Worm (Caenorhabditis elegans) whole organism, young adult: ENCODE measurements around the gene Y111B2A.12.

ENCODE experiments used
- B0261.1 ChIP-seq: sonication (generic microtip); optimal IDR thresholded peaks from 2 replicates; lab custom pipeline; 2016; ENCODE audit warnings: mild to moderate bottlenecking, missing genetic modification characterization, moderate library complexity, missing compliant biosample characterization
- D2030.7 ChIP-seq: fragments of 200-800 bp; sonication (Bioruptor generic); IDR thresholded peaks from 2 replicates; pipeline ENCODE4 v1.3.6; 2022; ENCODE audit warnings: missing genetic modification reagents, missing genetic modification characterization, missing compliant biosample characterization
- F22D6.2 ChIP-seq: sonication (generic microtip); optimal IDR thresholded peaks from 2 replicates; lab custom pipeline; 2016; ENCODE audit warnings: mild to moderate bottlenecking, missing genetic modification characterization, missing compliant biosample characterization
- F57C9.4 ChIP-seq: sonication (generic microtip); optimal IDR thresholded peaks from 2 replicates; lab custom pipeline; 2017; ENCODE audit warnings: mild to moderate bottlenecking, missing genetic modification characterization, missing compliant biosample characterization
- Y53F4B.3 ChIP-seq: fragments of 200-800 bp; sonication (Bioruptor generic); IDR thresholded peaks from 2 replicates; pipeline ENCODE4 v1.3.6; 2022; ENCODE audit warnings: missing genetic modification reagents, missing genetic modification characterization, missing compliant biosample characterization
- Y53G8AR.9 ChIP-seq: fragments of 200-800 bp; sonication (Bioruptor generic); conservative IDR thresholded peaks from 2 replicates; pipeline ENCODE4 v1.3.6; 2022; ENCODE audit warnings: missing genetic modification reagents, missing genetic modification characterization, missing compliant biosample characterization
- Y56A3A.18 ChIP-seq: fragments of 200-800 bp; sonication (Bioruptor generic); IDR thresholded peaks from 2 replicates; pipeline ENCODE4 v1.3.6; 2022; ENCODE audit warnings: missing genetic modification reagents, missing genetic modification characterization, missing compliant biosample characterization
- Y79H2A.3 ChIP-seq: fragments of 200-800 bp; sonication (Bioruptor generic); conservative IDR thresholded peaks from 2 replicates; pipeline ENCODE4 v1.3.6; 2022; ENCODE audit warnings: missing genetic modification reagents, missing genetic modification characterization, missing compliant biosample characterization
- Y95B8A.8 ChIP-seq: fragments of 200-800 bp; sonication (Bioruptor generic); IDR thresholded peaks from 2 replicates; pipeline ENCODE4 v1.3.6; 2022; ENCODE audit warnings: missing genetic modification reagents, missing genetic modification characterization, missing compliant biosample characterization
- ZK185.1 ChIP-seq: sonication (generic microtip); optimal IDR thresholded peaks from 2 replicates; lab custom pipeline; 2016; ENCODE audit warnings: mild to moderate bottlenecking, missing genetic modification characterization, missing compliant biosample characterization; ENCODE audit not compliant: poor library complexity, severe bottlenecking
- attf-3 ChIP-seq: fragments of 200-800 bp; sonication (Bioruptor generic); conservative IDR thresholded peaks from 2 replicates; pipeline ENCODE4 v1.3.6; 2022; ENCODE audit warnings: missing genetic modification reagents, missing genetic modification characterization, missing compliant biosample characterization
- attf-6 ChIP-seq: fragments of 200-800 bp; sonication (Bioruptor generic); IDR thresholded peaks from 2 replicates; pipeline ENCODE4 v1.3.6; 2022; ENCODE audit warnings: missing genetic modification reagents, missing genetic modification characterization, missing compliant biosample characterization
- ceh-40 ChIP-seq: fragments of 200-800 bp; sonication (Bioruptor generic); IDR thresholded peaks from 2 replicates; pipeline ENCODE4 v1.3.6; 2022; ENCODE audit warnings: missing genetic modification characterization, missing compliant biosample characterization
- ceh-91 ChIP-seq: fragments of 200-800 bp; sonication (Bioruptor generic); IDR thresholded peaks from 2 replicates; pipeline ENCODE4 v1.3.6; 2022; ENCODE audit warnings: missing genetic modification reagents, missing genetic modification characterization, missing compliant biosample characterization
- dpl-1 ChIP-seq: fragments of 150-350 bp; optimal IDR thresholded peaks from 2 replicates; lab custom pipeline; 2014; ENCODE audit warnings: missing biosample characterization, missing genetic modification reagents, missing genetic modification characterization
- egrh-3 ChIP-seq: fragments of 200-800 bp; sonication (Bioruptor generic); IDR thresholded peaks from 2 replicates; pipeline ENCODE4 v1.3.6; 2022; ENCODE audit warnings: missing genetic modification reagents, missing genetic modification characterization, missing compliant biosample characterization
- ets-4 ChIP-seq: fragments of 200-800 bp; sonication (Bioruptor generic); optimal IDR thresholded peaks from 2 replicates; lab custom pipeline; 2018; ENCODE audit warnings: mild to moderate bottlenecking, missing genetic modification characterization, missing compliant biosample characterization
- gei-17 ChIP-seq: fragments of 200-800 bp; sonication (Bioruptor generic); optimal IDR thresholded peaks from 2 replicates; lab custom pipeline; 2018; ENCODE audit warnings: mild to moderate bottlenecking, missing genetic modification characterization, missing compliant biosample characterization
- hmg-1.2 ChIP-seq: fragments of 200-800 bp; sonication (Bioruptor generic); IDR thresholded peaks from 2 replicates; pipeline ENCODE4 v1.3.6; 2022; ENCODE audit warnings: missing genetic modification reagents, missing genetic modification characterization, missing compliant biosample characterization
- hmg-20 ChIP-seq: fragments of 200-800 bp; sonication (Bioruptor generic); IDR thresholded peaks from 2 replicates; pipeline ENCODE4 v1.3.6; 2022; ENCODE audit warnings: missing genetic modification reagents, missing genetic modification characterization, missing compliant biosample characterization
- hsf-1 ChIP-seq: fragments of 200-800 bp; sonication (Bioruptor generic); IDR thresholded peaks from 2 replicates; pipeline ENCODE4 v1.3.6; 2022; ENCODE audit warnings: missing genetic modification reagents, missing genetic modification characterization, missing compliant biosample characterization
- let-526 ChIP-seq: fragments of 200-800 bp; sonication (Bioruptor generic); IDR thresholded peaks from 2 replicates; pipeline ENCODE4 v1.3.6; 2022; ENCODE audit warnings: missing genetic modification reagents, missing genetic modification characterization, missing compliant biosample characterization
- lin-26 ChIP-seq: fragments of 200-800 bp; sonication (Bioruptor generic); IDR thresholded peaks from 2 replicates; pipeline ENCODE4 v1.3.6; 2022; ENCODE audit warnings: missing genetic modification reagents, missing genetic modification characterization, missing compliant biosample characterization
- lin-40 ChIP-seq: sonication (generic microtip); optimal IDR thresholded peaks from 2 replicates; lab custom pipeline; 2016; ENCODE audit warnings: missing genetic modification characterization, mild to moderate bottlenecking, missing compliant biosample characterization, missing genotype, missing genetic modification reagents
- lin-54 ChIP-seq: fragments of 200-800 bp; sonication (Bioruptor generic); optimal IDR thresholded peaks from 2 replicates; lab custom pipeline; 2018; ENCODE audit warnings: mild to moderate bottlenecking, missing genetic modification characterization, missing compliant biosample characterization
- lir-1 ChIP-seq: fragments of 200-800 bp; sonication (Bioruptor generic); conservative IDR thresholded peaks from 2 replicates; pipeline ENCODE4 v1.3.6; 2022; ENCODE audit warnings: missing genetic modification reagents, missing genetic modification characterization, missing compliant biosample characterization
- lsl-1 ChIP-seq: fragments of 200-800 bp; sonication (Bioruptor generic); optimal IDR thresholded peaks from 2 replicates; lab custom pipeline; 2018; ENCODE audit warnings: mild to moderate bottlenecking, missing genetic modification characterization, moderate library complexity, missing compliant biosample characterization
- madf-3 ChIP-seq: fragments of 200-800 bp; sonication (Bioruptor generic); IDR thresholded peaks from 2 replicates; pipeline ENCODE4 v1.3.6; 2022; ENCODE audit warnings: missing genetic modification reagents, missing genetic modification characterization, missing compliant biosample characterization
- mcd-1 ChIP-seq: fragments of 200-800 bp; sonication (Bioruptor generic); IDR thresholded peaks from 2 replicates; pipeline ENCODE4 v1.3.6; 2022; ENCODE audit warnings: missing genetic modification reagents, missing genetic modification characterization, missing compliant biosample characterization
- mel-28 ChIP-seq: sonication (generic microtip); optimal IDR thresholded peaks from 2 replicates; lab custom pipeline; 2016; ENCODE audit warnings: borderline replicate concordance, mild to moderate bottlenecking, missing genetic modification characterization, missing compliant biosample characterization
- mes-4 ChIP-seq: sonication (generic microtip); optimal IDR thresholded peaks from 2 replicates; lab custom pipeline; 2016; ENCODE audit warnings: missing genotype, missing genetic modification characterization, missing compliant biosample characterization
- mxl-1 ChIP-seq: sonication (generic microtip); optimal IDR thresholded peaks from 2 replicates; lab custom pipeline; 2016; ENCODE audit warnings: missing genetic modification characterization, missing compliant biosample characterization
- nfya-1 ChIP-seq: sonication (generic microtip); optimal IDR thresholded peaks from 2 replicates; lab custom pipeline; 2017; ENCODE audit warnings: antibody characterized with exemption, missing compliant biosample characterization, missing genetic modification characterization, borderline replicate concordance; ENCODE audit not compliant: insufficient read depth
- nfya-2 ChIP-seq: fragments of 200-800 bp; sonication (Bioruptor generic); IDR thresholded peaks from 2 replicates; pipeline ENCODE4 v1.3.6; 2022; ENCODE audit warnings: missing genetic modification reagents, missing genetic modification characterization, missing compliant biosample characterization
- nhr-120 ChIP-seq: fragments of 200-800 bp; sonication (Bioruptor generic); IDR thresholded peaks from 2 replicates; pipeline ENCODE4 v1.3.6; 2022; ENCODE audit warnings: missing genetic modification characterization, missing compliant biosample characterization
- nhr-90 ChIP-seq: sonication (generic microtip); optimal IDR thresholded peaks from 2 replicates; lab custom pipeline; 2016; ENCODE audit warnings: missing genotype, mild to moderate bottlenecking, missing genetic modification characterization, missing compliant biosample characterization
- pha-4 ChIP-seq: fragments of 150-350 bp; sonication (generic microtip); optimal IDR thresholded peaks from 2 replicates; lab custom pipeline; 2014; ENCODE audit warnings: missing biosample characterization, missing genetic modification reagents, missing genetic modification characterization
- rcor-1 ChIP-seq: fragments of 200-800 bp; sonication (Bioruptor generic); IDR thresholded peaks from 2 replicates; pipeline ENCODE4 v1.3.6; 2022; ENCODE audit warnings: missing genetic modification reagents, missing genetic modification characterization, missing compliant biosample characterization
- repo-1 ChIP-seq: sonication (generic microtip); optimal IDR thresholded peaks from 2 replicates; lab custom pipeline; 2017; ENCODE audit warnings: mild to moderate bottlenecking, missing genetic modification characterization, missing compliant biosample characterization
- sdz-38 ChIP-seq: sonication (generic microtip); optimal IDR thresholded peaks from 2 replicates; lab custom pipeline; 2016; ENCODE audit warnings: missing genotype, missing genetic modification characterization, missing compliant biosample characterization
- snpc-1.3 ChIP-seq: sonication (generic microtip); optimal IDR thresholded peaks from 2 replicates; lab custom pipeline; 2017; ENCODE audit warnings: missing genetic modification characterization, mild to moderate bottlenecking, missing compliant biosample characterization, antibody characterized with exemption, moderate library complexity, missing genotype, missing genetic modification reagents; ENCODE audit not compliant: insufficient read depth
- snpc-3.4 ChIP-seq: sonication (generic microtip); optimal IDR thresholded peaks from 2 replicates; lab custom pipeline; 2017; ENCODE audit warnings: missing genetic modification characterization, mild to moderate bottlenecking, missing compliant biosample characterization, antibody characterized with exemption, moderate library complexity, missing genotype, missing genetic modification reagents
- sptf-2 ChIP-seq: fragments of 200-800 bp; sonication (Bioruptor generic); optimal IDR thresholded peaks from 2 replicates; lab custom pipeline; 2018; ENCODE audit warnings: mild to moderate bottlenecking, missing genetic modification characterization, missing compliant biosample characterization
- tbp1 ChIP-seq: fragments of 200-800 bp; sonication (Bioruptor generic); optimal IDR thresholded peaks from 2 replicates; lab custom pipeline; 2018; ENCODE audit warnings: mild to moderate bottlenecking, missing genetic modification characterization, missing compliant biosample characterization
- unc-130 ChIP-seq: sonication (generic microtip); optimal IDR thresholded peaks from 2 replicates; lab custom pipeline; 2016; ENCODE audit warnings: missing genetic modification reagents, missing genetic modification characterization, missing compliant biosample characterization
- unc-62 ChIP-seq: fragments of 150-350 bp; optimal IDR thresholded peaks from 2 replicates; lab custom pipeline; 2014; ENCODE audit warnings: missing biosample characterization, missing genetic modification reagents, missing genetic modification characterization
- xnd-1 ChIP-seq: sonication (generic microtip); optimal IDR thresholded peaks from 2 replicates; lab custom pipeline; 2016; ENCODE audit warnings: missing genotype, missing genetic modification reagents, missing genetic modification characterization, missing compliant biosample characterization
- ztf-22 ChIP-seq: fragments of 200-800 bp; sonication (Bioruptor generic); optimal IDR thresholded peaks from 2 replicates; lab custom pipeline; 2018; ENCODE audit warnings: mild to moderate bottlenecking, missing genetic modification characterization, moderate library complexity, missing compliant biosample characterization
- ztf-26 ChIP-seq: sonication (generic microtip); optimal IDR thresholded peaks from 2 replicates; lab custom pipeline; 2017; ENCODE audit warnings: missing genetic modification characterization, missing compliant biosample characterization

The Y111B2A.12 gene

DNA sequence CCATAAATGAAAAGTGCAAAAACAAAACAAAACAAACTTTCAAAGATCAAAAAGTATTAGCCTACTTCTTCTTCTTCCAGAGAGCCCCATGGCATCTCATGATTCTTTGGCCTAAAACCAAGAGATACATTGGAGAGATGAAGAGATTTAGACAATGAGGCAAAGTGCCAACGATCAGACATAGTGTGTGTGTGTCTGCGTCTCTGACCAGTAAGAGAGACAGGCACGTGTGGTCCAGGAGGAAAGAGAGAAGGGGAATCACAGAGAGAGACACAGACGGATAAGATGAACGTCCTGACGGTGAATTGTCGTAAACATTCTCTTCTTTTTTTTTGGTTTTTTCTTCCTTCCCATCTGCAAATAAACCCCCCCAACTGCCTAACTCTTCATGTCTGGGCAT lies 25.6 kb upstream of the Y111B2A.12 start:
- TF ChIP-seq attf-6 (no peak), let-526 (no peak), ceh-91 (GFP tag; lab: Robert Waterston, UW) (no peak), mel-28 (tag; lab: Kevin White, UChicago) (no peak), ZK185.1 (tag; lab: Kevin White, UChicago) (no peak), Y53G8AR.9 (peak; percentile 35; the same call in 1 of the 2 replicates), sdz-38 (no peak), lin-40 (tag; lab: Kevin White, UChicago) (peak; percentile 90), Y56A3A.18 (GFP tag; lab: Robert Waterston, UW) (no peak), lir-1 (GFP tag; lab: Robert Waterston, UW) (no peak), nhr-90 (tag; lab: Kevin White, UChicago) (no peak), attf-3 (GFP tag; lab: Robert Waterston, UW) (no peak), ets-4 (no peak), mcd-1 (GFP tag; lab: Robert Waterston, UW) (peak; percentile 74), dpl-1 (GFP tag; lab: Kevin White, UChicago) (no peak), ztf-22 (peak; percentile 46), hmg-20 (GFP tag; lab: Robert Waterston, UW) (no peak), unc-62 (GFP tag; lab: Kevin White, UChicago) (peak; percentile 16), madf-3 (0 out of 2 replicates have a peak, but pooled peaks have one; percentile 68), hsf-1 (GFP tag; lab: Robert Waterston, UW) (no peak), mxl-1 (tag; lab: Kevin White, UChicago) (no peak), nhr-120 (GFP tag; lab: Robert Waterston, UW) (no peak), gei-17 (GFP tag; lab: Kevin White, UChicago) (no peak), nfya-2 (GFP tag; lab: Robert Waterston, UW) (no peak), ceh-40 (GFP tag; lab: Robert Waterston, UW) (no peak), hmg-1.2 (GFP tag; lab: Robert Waterston, UW) (peak; percentile 99), rcor-1 (GFP tag; lab: Robert Waterston, UW) (peak; percentile 63), nfya-1 (tag; lab: Kevin White, UChicago) (no peak), tbp1 (GFP tag; lab: Kevin White, UChicago) (peak; percentile 64), D2030.7 (GFP tag; lab: Robert Waterston, UW) (no peak), lin-26 (GFP tag; lab: Robert Waterston, UW) (peak; percentile 61; the same call in 1 of the 2 replicates), B0261.1 (tag; lab: Kevin White, UChicago) (no peak), Y79H2A.3 (GFP tag; lab: Robert Waterston, UW) (no peak), Y53F4B.3 (GFP tag; lab: Robert Waterston, UW) (no peak), xnd-1 (tag; lab: Kevin White, UChicago) (no peak), egrh-3 (0 out of 2 replicates have a peak, but pooled peaks have one; percentile 5), F22D6.2 (tag; lab: Kevin White, UChicago) (peak; percentile 56), unc-130 (GFP tag; lab: Kevin White, UChicago) (no peak), sptf-2 (GFP tag; lab: Kevin White, UChicago) (no peak), repo-1 (tag; lab: Kevin White, UChicago) (no peak), snpc-3.4 (tag; lab: Kevin White, UChicago) (no peak), mes-4 (tag; lab: Kevin White, UChicago) (no peak), F57C9.4 (no peak), lin-54 (peak; percentile 59), pha-4 (tag; lab: Kevin White, UChicago) (peak; percentile 40), ztf-26 (peak; percentile 73), lsl-1 (GFP tag; lab: Kevin White, UChicago) (no peak), snpc-1.3 (no peak), Y95B8A.8 (no peak)
